Fruit fly (Drosophila melanogaster): ENCODE measurements around the gene xit.
A peak's percentile ranks its signal among the peaks of the same experiment; 100 is the strongest.

The xit gene

dm6 chrX:6861523-6862077 is 40.8 kb downstream of the xit start (continued):
- TF ChIP-seq lilli (GFP tag; optimal IDR thresholded peaks at IDR 0.05) (peak; percentile 54), CG31365 (tag; optimal IDR thresholded peaks at IDR 0.05) (peak; percentile 10), CG2202 (tag; optimal IDR thresholded peaks at IDR 0.05) (no peak), Usf (GFP tag; optimal IDR thresholded peaks at IDR 0.05) (peak; percentile 42), CG3995 (GFP tag; optimal IDR thresholded peaks at IDR 0.05) (peak; percentile 10), toy (GFP tag; IDR thresholded peaks at IDR 0.05) (peak; percentile 38; the same call in 1 of the 2 replicates), ranshi (GFP tag; IDR thresholded peaks at IDR 0.05) (peak; percentile 66), CG10959 (GFP tag; IDR thresholded peaks at IDR 0.05) (peak; percentile 50), Sry-β (GFP tag; optimal IDR thresholded peaks at IDR 0.05) (no peak), Nf-YA (GFP tag; IDR thresholded peaks at IDR 0.05) (peak; percentile 48; the same call in 1 of the 2 replicates), oc (tag; optimal IDR thresholded peaks at IDR 0.05) (peak; percentile 77), MTF-1 (GFP tag; optimal IDR thresholded peaks at IDR 0.05; ENCODE audit: borderline replicate concordance) (no peak), Rx (GFP tag; IDR thresholded peaks at IDR 0.05) (no peak), CG18262 (tag; optimal IDR thresholded peaks at IDR 0.05) (peak; percentile 69), CG12071 (GFP tag; optimal IDR thresholded peaks at IDR 0.05) (peak; percentile 6), ham (GFP tag; IDR thresholded peaks at IDR 0.05) (no peak), sna (GFP tag; IDR thresholded peaks at IDR 0.05; ENCODE audit: partially characterized antibody) (no peak), Sox100B (GFP tag; optimal IDR thresholded peaks at IDR 0.05) (peak; percentile 12), ftz-f1 (GFP tag; optimal IDR thresholded peaks at IDR 0.05) (peak; percentile 90), pfk (GFP tag; optimal IDR thresholded peaks at IDR 0.05) (peak; percentile 95), Atf6 (GFP tag; IDR thresholded peaks at IDR 0.05) (peak; percentile 50; the same call in 1 of the 2 replicates), Fer2 (tag; optimal IDR thresholded peaks at IDR 0.05) (peak; percentile 22), Mad (GFP tag; optimal IDR thresholded peaks at IDR 0.05) (no peak)

DNA sequence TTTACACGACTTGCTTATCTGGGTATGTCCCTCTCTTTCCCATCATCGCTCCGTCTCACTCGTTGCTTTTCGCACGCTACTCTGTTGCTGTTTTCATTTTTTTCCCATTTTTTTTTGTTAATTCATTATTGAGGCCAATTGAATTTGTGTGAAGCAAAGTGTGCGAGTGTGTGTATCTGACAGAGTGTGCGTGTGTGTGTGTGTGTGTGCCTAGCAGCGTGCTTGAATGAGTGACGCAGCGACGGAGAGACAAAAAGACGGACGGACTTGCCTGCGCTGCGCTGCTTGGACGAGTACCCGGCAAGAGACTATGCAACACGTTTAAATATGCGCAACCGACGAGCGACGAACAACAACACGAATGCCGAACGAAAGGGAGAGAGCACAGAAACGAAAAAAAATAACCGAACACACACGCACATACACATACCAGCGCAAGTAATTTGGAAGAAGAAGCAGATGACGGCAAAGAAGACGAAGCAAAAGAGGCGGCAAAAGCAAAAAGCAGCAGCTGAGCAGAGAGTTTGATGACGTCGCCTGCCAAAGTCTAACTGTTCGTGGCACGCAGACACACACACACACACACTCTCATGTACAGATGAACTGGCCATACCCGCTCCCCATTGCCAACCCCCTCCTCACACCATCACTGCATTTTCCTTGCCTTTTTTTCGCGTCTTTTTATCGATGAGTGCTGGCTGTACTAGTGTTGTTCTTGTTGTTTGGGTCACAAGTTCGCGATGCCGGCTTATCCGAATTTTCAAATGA is 41.9 kb downstream of the xit start:
- TF ChIP-seq crol (GFP tag; IDR thresholded peaks at IDR 0.05) (peak; percentile 53), CG2199 (GFP tag; IDR thresholded peaks at IDR 0.05) (0 out of 3 replicates have a peak, but pooled peaks have one; percentile 51), exex (tag; optimal IDR thresholded peaks at IDR 0.05) (peak; percentile 34), chm (GFP tag; IDR thresholded peaks at IDR 0.05) (peak; percentile 29; the same call in 1 of the 2 replicates), CG32767 (GFP tag; IDR thresholded peaks at IDR 0.05) (peak; percentile 37; the same call in 1 of the 2 replicates), CG13624 (GFP tag; optimal IDR thresholded peaks at IDR 0.05) (peak; percentile 3), scrt (GFP tag; optimal IDR thresholded peaks at IDR 0.05) (peak; percentile 34), chif (GFP tag; optimal IDR thresholded peaks at IDR 0.05) (no peak), CG14014 (GFP tag; IDR thresholded peaks at IDR 0.05) (no peak), CG4360 (GFP tag; IDR thresholded peaks at IDR 0.05) (peak; percentile 50; the same call in 1 of the 2 replicates), CG7987 (GFP tag; optimal IDR thresholded peaks at IDR 0.05) (peak; percentile 24), CG7372 (GFP tag; IDR thresholded peaks at IDR 0.05) (no peak), crc (GFP tag; optimal IDR thresholded peaks at IDR 0.05) (no peak), CG1233 (GFP tag; optimal IDR thresholded peaks at IDR 0.05) (peak; percentile 100), sna (GFP tag; IDR thresholded peaks at IDR 0.05; ENCODE audit: partially characterized antibody) (peak; percentile 49; the same call in 1 of the 2 replicates), CG5180 (GFP tag; optimal IDR thresholded peaks at IDR 0.05) (peak; percentile 68), zfh2 (GFP tag; optimal IDR thresholded peaks at IDR 0.05) (peak; percentile 89), CG7745 (tag; optimal IDR thresholded peaks at IDR 0.05) (no peak), CG13894 (tag; optimal IDR thresholded peaks at IDR 0.05) (peak; percentile 70), mirr (GFP tag; optimal IDR thresholded peaks at IDR 0.05) (peak; percentile 49), CG10321 (GFP tag; IDR thresholded peaks at IDR 0.05) (peak; percentile 49; the same call in 1 of the 2 replicates), D19A (tag; optimal IDR thresholded peaks at IDR 0.05) (no peak), Hand (GFP tag; optimal IDR thresholded peaks at IDR 0.05) (no peak), CG1792 (GFP tag; optimal IDR thresholded peaks at IDR 0.05) (no peak), CG10209 (GFP tag; optimal IDR thresholded peaks at IDR 0.05) (peak; percentile 78), ATbp (GFP tag; optimal IDR thresholded peaks at IDR 0.05) (no peak)
